Fruit fly (Drosophila melanogaster) whole organism, embryonic: ENCODE results near the gene CG18577.

Source experiments
- Asciz ChIP-seq: fragments of 200-800 bp; sonication (Bioruptor generic); optimal IDR thresholded peaks from 2 replicates; lab custom pipeline; 2017; ENCODE audit warnings: missing biosample characterization, mild to moderate bottlenecking, missing genetic modification characterization, missing genetic modification reagents
- Atf6 ChIP-seq: fragments of 200-800 bp; sonication (Bioruptor generic); IDR thresholded peaks from 2 replicates; pipeline ENCODE4 v1.3.6; 2022; ENCODE audit warnings: missing biosample characterization, missing genetic modification characterization
- BtbVII ChIP-seq: fragments of 200-800 bp; sonication (Bioruptor generic); optimal IDR thresholded peaks from 3 replicates; lab custom pipeline; 2017; ENCODE audit warnings: missing biosample characterization, mild to moderate bottlenecking, missing genetic modification characterization
- CG10366 ChIP-seq: fragments of 200-800 bp; sonication (Bioruptor generic); IDR thresholded peaks from 2 replicates; pipeline ENCODE4 v1.3.6; 2022; ENCODE audit warnings: missing biosample characterization, missing genetic modification characterization
- CG12071 ChIP-seq: fragments of 200-800 bp; sonication (Bioruptor generic); optimal IDR thresholded peaks from 3 replicates; lab custom pipeline; 2018; ENCODE audit warnings: missing biosample characterization, mild to moderate bottlenecking, missing genetic modification characterization
- CG12236 ChIP-seq: fragments of 200-800 bp; sonication (Bioruptor generic); optimal IDR thresholded peaks from 2 replicates; lab custom pipeline; 2016; ENCODE audit warnings: missing biosample characterization, missing genetic modification characterization
- CG14050 ChIP-seq: fragments of 200-800 bp; sonication (Bioruptor generic); IDR thresholded peaks from 3 replicates; pipeline ENCODE4 v1.3.6; 2022; ENCODE audit warnings: missing biosample characterization, missing genetic modification characterization
- CG14441 ChIP-seq: fragments of 200-800 bp; sonication (Bioruptor generic); IDR thresholded peaks from 2 replicates; pipeline ENCODE4 v1.3.6; 2022; ENCODE audit warnings: missing biosample characterization, missing genetic modification characterization
- CG17359 ChIP-seq: fragments of 200-800 bp; sonication (Bioruptor generic); optimal IDR thresholded peaks from 3 replicates; lab custom pipeline; 2018; ENCODE audit warnings: missing biosample characterization, mild to moderate bottlenecking, missing genetic modification characterization, moderate library complexity
- CG18011 ChIP-seq: fragments of 200-800 bp; sonication (Bioruptor generic); optimal IDR thresholded peaks from 2 replicates; lab custom pipeline; 2017; ENCODE audit warnings: missing biosample characterization, missing genetic modification characterization, mild to moderate bottlenecking, moderate library complexity, missing genotype
- CG18599 ChIP-seq: fragments of 200-800 bp; sonication (Bioruptor generic); optimal IDR thresholded peaks from 3 replicates; lab custom pipeline; 2017; ENCODE audit warnings: missing biosample characterization, missing genetic modification characterization, mild to moderate bottlenecking, moderate library complexity, missing genetic modification reagents
- CG31441 ChIP-seq: fragments of 200-800 bp; sonication (Bioruptor generic); IDR thresholded peaks from 2 replicates; pipeline ENCODE4 v1.3.6; 2022; ENCODE audit warnings: missing biosample characterization, missing genetic modification characterization
- CG3281 ChIP-seq: fragments of 200-800 bp; sonication (Bioruptor generic); optimal IDR thresholded peaks from 3 replicates; lab custom pipeline; 2017; ENCODE audit warnings: missing biosample characterization, mild to moderate bottlenecking, missing genetic modification characterization
- CG33557 ChIP-seq: fragments of 200-800 bp; sonication (Bioruptor generic); optimal IDR thresholded peaks from 2 replicates; lab custom pipeline; 2019; ENCODE audit warnings: missing biosample characterization, mild to moderate bottlenecking, missing genetic modification characterization, moderate library complexity
- CG4282 ChIP-seq: fragments of 200-800 bp; sonication (Bioruptor generic); optimal IDR thresholded peaks from 2 replicates; lab custom pipeline; 2016; ENCODE audit warnings: missing biosample characterization, missing genetic modification characterization
- CG4360 ChIP-seq: fragments of 200-800 bp; sonication (Bioruptor generic); IDR thresholded peaks from 2 replicates; pipeline ENCODE4 v1.3.6; 2022; ENCODE audit warnings: missing biosample characterization, missing genetic modification characterization
- CG4617 ChIP-seq: fragments of 200-800 bp; sonication (Bioruptor generic); optimal IDR thresholded peaks from 3 replicates; lab custom pipeline; 2016; ENCODE audit warnings: missing biosample characterization, missing genetic modification characterization, borderline replicate concordance
- CG4707 ChIP-seq: fragments of 200-800 bp; sonication (Bioruptor generic); optimal IDR thresholded peaks from 2 replicates; lab custom pipeline; 2018; ENCODE audit warnings: missing biosample characterization, mild to moderate bottlenecking, missing genetic modification characterization, moderate library complexity
- CG6791 ChIP-seq: fragments of 200-800 bp; sonication (Bioruptor generic); IDR thresholded peaks from 3 replicates; pipeline ENCODE4 v1.3.6; 2022; ENCODE audit warnings: missing biosample characterization, missing genetic modification characterization; ENCODE audit not compliant: partially characterized antibody
- CG6854 ChIP-seq: fragments of 200-800 bp; sonication (Bioruptor generic); optimal IDR thresholded peaks from 3 replicates; lab custom pipeline; 2017; ENCODE audit warnings: missing biosample characterization, mild to moderate bottlenecking, missing genetic modification characterization
- CG8290 ChIP-seq, 3 experiments: fragments of 200-800 bp; sonication (Bioruptor generic); optimal IDR thresholded peaks; 2 replicates each; lab custom pipeline; 2016 to 2019; ENCODE audit warnings: missing biosample characterization in 3 of 3, missing genetic modification characterization in 3 of 3, mild to moderate bottlenecking in 2 of 3, moderate library complexity in 1 of 3
- Deaf1 ChIP-seq: fragments of 200-800 bp; optimal IDR thresholded peaks from 3 replicates; lab custom pipeline; 2019; ENCODE audit warnings: missing biosample characterization, mild to moderate bottlenecking, missing genetic modification characterization, moderate library complexity
- Dll ChIP-seq: fragments of 200-800 bp; sonication (Bioruptor generic); IDR thresholded peaks from 4 replicates; pipeline ENCODE4 v1.3.6; 2022; ENCODE audit warnings: missing biosample characterization, missing genetic modification characterization; ENCODE audit not compliant: partially characterized antibody
- Doc3 ChIP-seq: fragments of 200-800 bp; sonication (Bioruptor generic); IDR thresholded peaks from 3 replicates; pipeline ENCODE4 v1.3.6; 2022; ENCODE audit warnings: missing biosample characterization, missing genetic modification characterization; ENCODE audit not compliant: partially characterized antibody
- Fer1 ChIP-seq: fragments of 200-800 bp; sonication (Bioruptor generic); optimal IDR thresholded peaks from 2 replicates; lab custom pipeline; 2017; ENCODE audit warnings: missing biosample characterization, mild to moderate bottlenecking, missing genetic modification characterization
- Hey ChIP-seq: fragments of 200-800 bp; sonication (Bioruptor generic); optimal IDR thresholded peaks from 3 replicates; lab custom pipeline; 2018; ENCODE audit warnings: missing biosample characterization, mild to moderate bottlenecking, missing genetic modification characterization
- Mrtf ChIP-seq: fragments of 200-800 bp; sonication (Bioruptor generic); IDR thresholded peaks from 3 replicates; pipeline ENCODE4 v1.3.6; 2022; ENCODE audit warnings: missing biosample characterization, missing genetic modification characterization
- NFAT ChIP-seq: fragments of 200-800 bp; sonication (Bioruptor generic); IDR thresholded peaks from 2 replicates; pipeline ENCODE4 v1.3.6; 2022; ENCODE audit warnings: missing biosample characterization, missing genetic modification characterization
- aop ChIP-seq: fragments of 200-800 bp; sonication (Bioruptor generic); IDR thresholded peaks from 2 replicates; pipeline ENCODE4 v1.3.6; 2022; ENCODE audit warnings: missing biosample characterization, missing genetic modification characterization
- bab2 ChIP-seq: fragments of 200-800 bp; sonication (Bioruptor generic); optimal IDR thresholded peaks from 2 replicates; lab custom pipeline; 2016; ENCODE audit warnings: missing biosample characterization, missing genetic modification characterization
- cas ChIP-seq: fragments of 200-800 bp; sonication (Bioruptor generic); IDR thresholded peaks from 2 replicates; pipeline ENCODE4 v1.3.6; 2022; ENCODE audit warnings: missing biosample characterization, missing genetic modification characterization
- caup ChIP-seq: fragments of 200-800 bp; sonication (Bioruptor generic); optimal IDR thresholded peaks from 3 replicates; lab custom pipeline; 2017; ENCODE audit warnings: missing biosample characterization, mild to moderate bottlenecking, missing genetic modification characterization, moderate library complexity; ENCODE audit not compliant: severe bottlenecking
- crol ChIP-seq: fragments of 200-800 bp; sonication (Bioruptor generic); IDR thresholded peaks from 2 replicates; pipeline ENCODE4 v1.3.6; 2022; ENCODE audit warnings: missing biosample characterization, missing genetic modification characterization
- cwo ChIP-seq: fragments of 200-800 bp; sonication (Bioruptor generic); optimal IDR thresholded peaks from 3 replicates; lab custom pipeline; 2017; ENCODE audit warnings: missing biosample characterization, missing genetic modification characterization, mild to moderate bottlenecking, moderate library complexity, missing genetic modification reagents
- dpn ChIP-seq, 2 experiments: fragments of 200-800 bp; sonication (Bioruptor generic); optimal IDR thresholded peaks; 3 replicates each; lab custom pipeline; 2016; ENCODE audit warnings: missing biosample characterization in 2 of 2, missing genetic modification characterization in 2 of 2
- eyg ChIP-seq: fragments of 200-800 bp; sonication (Bioruptor generic); optimal IDR thresholded peaks from 3 replicates; lab custom pipeline; 2016; ENCODE audit warnings: missing biosample characterization, missing genetic modification characterization
- grau ChIP-seq: fragments of 200-800 bp; optimal IDR thresholded peaks from 3 replicates; lab custom pipeline; 2019; ENCODE audit warnings: missing biosample characterization, mild to moderate bottlenecking, missing genetic modification characterization, moderate library complexity
- gsb ChIP-seq: fragments of 200-800 bp; sonication (Bioruptor generic); IDR thresholded peaks from 2 replicates; pipeline ENCODE4 v1.3.6; 2022; ENCODE audit warnings: missing biosample characterization, missing genetic modification characterization
- jing ChIP-seq: fragments of 200-800 bp; sonication (Bioruptor generic); optimal IDR thresholded peaks from 2 replicates; lab custom pipeline; 2018; ENCODE audit warnings: missing biosample characterization, mild to moderate bottlenecking, missing genetic modification characterization
- jumu ChIP-seq: fragments of 200-800 bp; sonication (Bioruptor generic); optimal IDR thresholded peaks from 3 replicates; lab custom pipeline; 2016; ENCODE audit warnings: missing biosample characterization, missing genetic modification characterization
- lbe ChIP-seq: fragments of 200-800 bp; sonication (Bioruptor generic); optimal IDR thresholded peaks from 2 replicates; lab custom pipeline; 2016; ENCODE audit warnings: missing biosample characterization, mild to moderate bottlenecking, missing genetic modification characterization
- mirr ChIP-seq: fragments of 200-800 bp; sonication (Bioruptor generic); optimal IDR thresholded peaks from 3 replicates; lab custom pipeline; 2018; ENCODE audit warnings: missing biosample characterization, mild to moderate bottlenecking, missing genetic modification characterization
- nerfin-2 ChIP-seq: fragments of 200-800 bp; sonication (Bioruptor generic); IDR thresholded peaks from 2 replicates; pipeline ENCODE4 v1.3.6; 2022; ENCODE audit warnings: missing biosample characterization, missing genetic modification characterization; ENCODE audit not compliant: partially characterized antibody
- odd ChIP-seq: fragments of 200-800 bp; sonication (Bioruptor generic); optimal IDR thresholded peaks from 2 replicates; lab custom pipeline; 2017; ENCODE audit warnings: missing biosample characterization, mild to moderate bottlenecking, missing genetic modification characterization
- pita ChIP-seq: fragments of 200-800 bp; sonication (Bioruptor generic); optimal IDR thresholded peaks from 2 replicates; lab custom pipeline; 2017; ENCODE audit warnings: missing biosample characterization, mild to moderate bottlenecking, missing genetic modification characterization
- pnt ChIP-seq: fragments of 200-800 bp; sonication (Bioruptor generic); optimal IDR thresholded peaks from 3 replicates; lab custom pipeline; 2016; ENCODE audit warnings: missing biosample characterization, missing genetic modification characterization
- sens ChIP-seq: fragments of 200-800 bp; sonication (Bioruptor generic); peaks from one replicate; lab custom pipeline; 2016; ENCODE audit warnings: missing biosample characterization, missing genetic modification characterization
- sna ChIP-seq: fragments of 200-800 bp; sonication (Bioruptor generic); IDR thresholded peaks from 2 replicates; pipeline ENCODE4 v1.3.6; 2022; ENCODE audit warnings: missing biosample characterization, missing genetic modification characterization; ENCODE audit not compliant: partially characterized antibody
- twi ChIP-seq: fragments of 200-800 bp; optimal IDR thresholded peaks from 2 replicates; lab custom pipeline; 2019; ENCODE audit warnings: missing biosample characterization, mild to moderate bottlenecking, missing genetic modification characterization, moderate library complexity
- wek ChIP-seq: fragments of 200-800 bp; sonication (Bioruptor generic); optimal IDR thresholded peaks from 3 replicates; lab custom pipeline; 2018; ENCODE audit warnings: missing biosample characterization, mild to moderate bottlenecking, missing genetic modification characterization, moderate library complexity
- z ChIP-seq: fragments of 200-800 bp; sonication (Bioruptor generic); IDR thresholded peaks from 3 replicates; pipeline ENCODE4 v1.3.6; 2022; ENCODE audit warnings: missing biosample characterization, missing genetic modification characterization

Gene CG18577

DNA sequence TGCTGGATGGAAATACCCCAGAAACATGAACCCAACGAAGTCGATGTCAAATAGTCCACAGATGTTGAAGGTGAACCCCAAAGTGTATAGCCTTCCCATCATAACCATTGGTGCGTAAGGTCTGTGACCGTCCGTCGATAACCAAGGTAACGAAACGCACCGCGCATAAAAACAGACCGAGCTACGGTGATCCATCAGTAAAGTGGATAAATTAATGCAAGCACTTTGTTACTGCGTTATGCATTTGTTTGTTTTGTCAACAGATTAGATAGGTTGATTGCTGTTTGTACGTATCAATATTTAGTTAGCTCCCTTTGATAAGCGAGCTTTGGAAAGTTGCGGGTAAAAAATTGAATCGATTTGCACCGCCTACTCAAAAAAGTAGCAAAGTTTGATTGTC is 17.6 kb upstream of the CG18577 start (continued):
- TF ChIP-seq CG12236 (GFP tag; lab: Kevin White, UChicago) (no peak), CG18599 (GFP tag; lab: Kevin White, UChicago) (peak; percentile 22), CG12071 (GFP tag; lab: Kevin White, UChicago) (peak; percentile 40), NFAT (GFP tag; lab: Robert Waterston, UW) (no peak), Atf6 (GFP tag; lab: Robert Waterston, UW) (no peak), wek (GFP tag; lab: Kevin White, UChicago) (peak; percentile 49), Dll (GFP tag; lab: Robert Waterston, UW) (no peak), Mrtf (no peak), gsb (GFP tag; lab: Robert Waterston, UW) (no peak), CG4282 (GFP tag; lab: Kevin White, UChicago) (no peak), CG33557 (no peak), CG6791 (GFP tag; lab: Robert Waterston, UW) (no peak), CG4360 (GFP tag; lab: Robert Waterston, UW) (no peak), pita (no peak), twi (tag; lab: Kevin White, UChicago) (no peak), nerfin-2 (no peak), BtbVII (GFP tag; lab: Kevin White, UChicago) (peak; percentile 40), sens (GFP tag; lab: Kevin White, UChicago) (peak; percentile 60), caup (no peak), aop (GFP tag; lab: Robert Waterston, UW) (no peak), jumu (GFP tag; lab: Kevin White, UChicago) (no peak), CG3281 (GFP tag; lab: Kevin White, UChicago) (peak; percentile 1), CG4707 (no peak), CG10366 (GFP tag; lab: Robert Waterston, UW) (no peak), pnt (GFP tag; lab: Kevin White, UChicago) (no peak), odd (GFP tag; lab: Kevin White, UChicago) (no peak), CG14441 (GFP tag; lab: Robert Waterston, UW) (no peak), Fer1 (GFP tag; lab: Kevin White, UChicago) (peak; percentile 22), CG18011 (GFP tag; lab: Kevin White, UChicago) (no peak), CG6854 (GFP tag; lab: Kevin White, UChicago) (no peak), CG14050 (no peak), crol (GFP tag; lab: Robert Waterston, UW) (no peak), Asciz (peak; percentile 38), CG4617 (GFP tag; lab: Kevin White, UChicago) (no peak), sna (GFP tag; lab: Robert Waterston, UW) (no peak), mirr (GFP tag; lab: Kevin White, UChicago) (peak; percentile 63), Doc3 (no peak), cas (GFP tag; lab: Robert Waterston, UW) (no peak), dpn (GFP tag; optimal IDR thresholded peaks at IDR 0.05; lab: Kevin White, UChicago) (no peak), lbe (no peak), eyg (GFP tag; lab: Kevin White, UChicago) (no peak), CG8290 (GFP tag; optimal IDR thresholded peaks at IDR 0.05; lab: Kevin White, UChicago) (no peak), CG8290 (tag; optimal IDR thresholded peaks at IDR 0.05; lab: Kevin White, UChicago) (peak in 1 of 2 experiments; percentile 12), Deaf1 (tag; lab: Kevin White, UChicago) (no peak), cwo (GFP tag; lab: Kevin White, UChicago) (no peak), z (GFP tag; lab: Robert Waterston, UW) (no peak), jing (GFP tag; lab: Kevin White, UChicago) (no peak), Hey (tag; lab: Kevin White, UChicago) (no peak), bab2 (GFP tag; lab: Kevin White, UChicago) (no peak), CG17359 (tag; lab: Kevin White, UChicago) (no peak), grau (tag; lab: Kevin White, UChicago) (peak; percentile 58), CG31441 (GFP tag; lab: Robert Waterston, UW) (no peak)
